Worm (Caenorhabditis elegans) whole organism, L4/young adult: ENCODE data around the gene mrpl-20.

ENCODE experiments used
- W03F9.2 ChIP-seq: fragments of 150-350 bp; optimal IDR thresholded peaks from 2 replicates; lab custom pipeline; 2014; ENCODE audit warnings: missing biosample characterization, missing genetic modification characterization
- dao-5 ChIP-seq: sonication (generic microtip); optimal IDR thresholded peaks from 2 replicates; lab custom pipeline; 2016; ENCODE audit warnings: missing genotype, missing genetic modification characterization, moderate library complexity, missing compliant biosample characterization
- him-1 ChIP-seq: sonication (generic microtip); optimal IDR thresholded peaks from 2 replicates; lab custom pipeline; 2016; ENCODE audit warnings: missing genotype, missing genetic modification reagents, missing genetic modification characterization, missing compliant biosample characterization

- TF ChIP-seq dao-5 (tag; lab: Kevin White, UChicago) (no peak), W03F9.2 (tag; lab: Kevin White, UChicago) (no peak), him-1 (tag; lab: Kevin White, UChicago) (no peak)
Measured at ce11 chrII:13341320-13341719, 3.2 kb downstream of the mrpl-20 start.
